Worm (Caenorhabditis elegans) whole organism, L4 larva: ENCODE results near the gene lron-1.
"Not testable (repeated sequence)": the region's sequence is repeated elsewhere in the genome, so short reads cannot be mapped to it uniquely, and the experiment has no call there.

Experiments
- D1046.2 ChIP-seq: fragments of 200-800 bp; sonication (Bioruptor generic); IDR thresholded peaks from 2 replicates; pipeline ENCODE4 v1.3.6; 2022; ENCODE audit warnings: missing genetic modification characterization, missing compliant biosample characterization
- F26F4.8 ChIP-seq: fragments of 200-800 bp; sonication (Bioruptor generic); conservative IDR thresholded peaks from 2 replicates; pipeline ENCODE4 v1.3.6; 2022; ENCODE audit warnings: missing genetic modification characterization, missing compliant biosample characterization
- F37D6.2 ChIP-seq: sonication (generic microtip); optimal IDR thresholded peaks from 2 replicates; lab custom pipeline; 2016; ENCODE audit warnings: mild to moderate bottlenecking, missing genetic modification characterization, missing compliant biosample characterization
- T20F7.1 ChIP-seq: fragments of 200-800 bp; sonication (Bioruptor generic); optimal IDR thresholded peaks from 2 replicates; lab custom pipeline; 2018; ENCODE audit warnings: mild to moderate bottlenecking, missing genetic modification characterization, missing compliant biosample characterization
- T26A8.4 ChIP-seq: fragments of 200-800 bp; sonication (Bioruptor generic); IDR thresholded peaks from 2 replicates; pipeline ENCODE4 v1.3.6; 2022; ENCODE audit warnings: missing genetic modification characterization, missing compliant biosample characterization
- Y5F2A.4 ChIP-seq: fragments of 200-800 bp; sonication (Bioruptor generic); optimal IDR thresholded peaks from 2 replicates; lab custom pipeline; 2018; ENCODE audit warnings: mild to moderate bottlenecking, missing genetic modification characterization, missing compliant biosample characterization
- Y75B8A.6 ChIP-seq: fragments of 200-800 bp; sonication (Bioruptor generic); IDR thresholded peaks from 2 replicates; pipeline ENCODE4 v1.3.6; 2022; ENCODE audit warnings: missing genetic modification reagents, missing genetic modification characterization, missing compliant biosample characterization
- ZK337.2 ChIP-seq: fragments of 200-800 bp; sonication (Bioruptor generic); IDR thresholded peaks from 2 replicates; pipeline ENCODE4 v1.3.6; 2022; ENCODE audit warnings: missing genetic modification reagents, missing genetic modification characterization, missing compliant biosample characterization
- ZK546.5 ChIP-seq, 2 experiments: sonication (generic microtip); optimal IDR thresholded peaks; 2 replicates each; lab custom pipeline; 2017; ENCODE audit warnings: missing biosample characterization in 2 of 2, missing genetic modification characterization in 2 of 2
- ama-1 ChIP-seq: fragments of 150-350 bp; optimal IDR thresholded peaks from 2 replicates; lab custom pipeline; 2014; ENCODE audit warnings: inconsistent platforms, mixed read lengths
- attf-4 ChIP-seq: sonication (generic microtip); optimal IDR thresholded peaks from 3 replicates; lab custom pipeline; 2017; ENCODE audit warnings: missing biosample characterization, missing genetic modification characterization
- ceh-32 ChIP-seq: sonication (generic microtip); optimal IDR thresholded peaks from 2 replicates; lab custom pipeline; 2016; ENCODE audit warnings: mild to moderate bottlenecking, missing genetic modification characterization, missing compliant biosample characterization; ENCODE audit not compliant: poor library complexity
- ces-1 ChIP-seq: fragments of 150-350 bp; sonication (generic microtip); optimal IDR thresholded peaks from 4 replicates; lab custom pipeline; 2014; ENCODE audit warnings: missing biosample characterization, missing genetic modification reagents, missing genetic modification characterization
- cey-2 ChIP-seq: sonication (generic microtip); optimal IDR thresholded peaks from 3 replicates; lab custom pipeline; 2017; ENCODE audit warnings: missing genetic modification characterization, mild to moderate bottlenecking, missing compliant biosample characterization, antibody characterized with exemption, borderline replicate concordance; ENCODE audit not compliant: insufficient read depth
- dmd-6 ChIP-seq: fragments of 200-800 bp; sonication (Bioruptor generic); IDR thresholded peaks from 2 replicates; pipeline ENCODE4 v1.3.6; 2022; ENCODE audit warnings: missing genetic modification reagents, missing genetic modification characterization, missing compliant biosample characterization
- dmd-9 ChIP-seq: fragments of 200-800 bp; sonication (Bioruptor generic); IDR thresholded peaks from 2 replicates; pipeline ENCODE4 v1.3.6; 2022; ENCODE audit warnings: missing genetic modification reagents, missing genetic modification characterization, missing compliant biosample characterization
- dve-1 ChIP-seq: sonication (generic microtip); optimal IDR thresholded peaks from 2 replicates; lab custom pipeline; 2017; ENCODE audit warnings: antibody characterized with exemption, mild to moderate bottlenecking, missing genetic modification characterization, missing compliant biosample characterization; ENCODE audit not compliant: insufficient read depth
- egl-27 ChIP-seq: sonication (generic microtip); optimal IDR thresholded peaks from 3 replicates; lab custom pipeline; 2017; ENCODE audit warnings: missing biosample characterization, missing genetic modification reagents, missing genetic modification characterization
- lin-15B ChIP-seq: fragments of 150-350 bp; sonication (generic microtip); optimal IDR thresholded peaks from 3 replicates; lab custom pipeline; 2014; ENCODE audit warnings: missing biosample characterization, missing genetic modification characterization
- lin-38 ChIP-seq: fragments of 200-800 bp; sonication (Bioruptor generic); IDR thresholded peaks from 2 replicates; pipeline ENCODE4 v1.3.6; 2022; ENCODE audit warnings: missing genetic modification reagents, missing genetic modification characterization, missing compliant biosample characterization
- lin-39 ChIP-seq: fragments of 150-350 bp; optimal IDR thresholded peaks from 2 replicates; lab custom pipeline; 2014; ENCODE audit warnings: missing biosample characterization, missing genetic modification reagents, missing genetic modification characterization
- madf-5 ChIP-seq, 2 experiments: fragments of 200-800 bp; sonication (Bioruptor generic); IDR thresholded peaks; 2 replicates each; pipeline ENCODE4 v1.3.6; 2022; ENCODE audit warnings: missing compliant biosample characterization in 2 of 2, missing genetic modification characterization in 2 of 2
- mxl-2 ChIP-seq: fragments of 200-800 bp; sonication (Bioruptor generic); conservative IDR thresholded peaks from 2 replicates; pipeline ENCODE4 v1.3.6; 2022; ENCODE audit warnings: missing genetic modification reagents, missing genetic modification characterization, missing compliant biosample characterization
- nhr-10 ChIP-seq: fragments of 150-350 bp; optimal IDR thresholded peaks from 2 replicates; lab custom pipeline; 2014; ENCODE audit warnings: missing biosample characterization, missing genetic modification characterization
- nhr-237 ChIP-seq: sonication (generic microtip); optimal IDR thresholded peaks from 2 replicates; lab custom pipeline; 2017; ENCODE audit warnings: missing biosample characterization, missing genetic modification characterization
- nhr-25 ChIP-seq: sonication (generic microtip); optimal IDR thresholded peaks from 2 replicates; lab custom pipeline; 2017; ENCODE audit warnings: missing genetic modification characterization, mild to moderate bottlenecking, missing compliant biosample characterization, antibody characterized with exemption, moderate library complexity, borderline replicate concordance; ENCODE audit not compliant: insufficient read depth
- nhr-28 ChIP-seq: fragments of 150-350 bp; optimal IDR thresholded peaks from 2 replicates; lab custom pipeline; 2014; ENCODE audit warnings: missing biosample characterization, missing genetic modification characterization
- nhr-41 ChIP-seq: fragments of 200-800 bp; sonication (Bioruptor generic); IDR thresholded peaks from 2 replicates; pipeline ENCODE4 v1.3.6; 2022; ENCODE audit warnings: missing genetic modification reagents, missing genetic modification characterization, missing compliant biosample characterization
- nhr-48 ChIP-seq: sonication (generic microtip); optimal IDR thresholded peaks from 2 replicates; lab custom pipeline; 2016; ENCODE audit warnings: mild to moderate bottlenecking, missing genetic modification characterization, missing compliant biosample characterization
- nhr-76 ChIP-seq: fragments of 150-350 bp; optimal IDR thresholded peaks from 2 replicates; lab custom pipeline; 2014; ENCODE audit warnings: missing biosample characterization, missing genetic modification characterization
- pha-4 ChIP-seq, 2 experiments: fragments of 150-350 bp in 1 of 2; fragments of 200-800 bp in 1 of 2; sonication (Bioruptor generic) in 1 of 2; IDR thresholded peaks in 1 of 2; optimal IDR thresholded peaks in 1 of 2; 2 replicates each; pipeline versions ENCODE4 v1.3.6 to Lab custom; 2014 to 2022; ENCODE audit warnings: missing genetic modification characterization in 2 of 2, missing genetic modification reagents in 2 of 2, missing biosample characterization in 1 of 2, missing compliant biosample characterization in 1 of 2
- pqm-1 ChIP-seq: sonication (generic microtip); optimal IDR thresholded peaks from 2 replicates; lab custom pipeline; 2017; ENCODE audit warnings: missing biosample characterization, missing genetic modification characterization
- rbr-2 ChIP-seq: sonication (generic microtip); optimal IDR thresholded peaks from 2 replicates; lab custom pipeline; 2016; ENCODE audit warnings: missing genotype, missing genetic modification characterization, missing compliant biosample characterization
- set-16 ChIP-seq: fragments of 200-800 bp; sonication (Bioruptor generic); IDR thresholded peaks from 2 replicates; pipeline ENCODE4 v1.3.6; 2022; ENCODE audit warnings: missing genetic modification reagents, missing genetic modification characterization, missing compliant biosample characterization
- snpc-1.2 ChIP-seq: fragments of 200-800 bp; sonication (Bioruptor generic); IDR thresholded peaks from 2 replicates; pipeline ENCODE4 v1.3.6; 2022; ENCODE audit warnings: missing genetic modification reagents, missing genetic modification characterization, missing compliant biosample characterization
- spr-1 ChIP-seq: sonication (generic microtip); optimal IDR thresholded peaks from 2 replicates; lab custom pipeline; 2016; ENCODE audit warnings: mild to moderate bottlenecking, missing genetic modification characterization, missing compliant biosample characterization
- spr-3 ChIP-seq: fragments of 200-800 bp; sonication (Bioruptor generic); optimal IDR thresholded peaks from 2 replicates; lab custom pipeline; 2018; ENCODE audit warnings: mild to moderate bottlenecking, missing genetic modification characterization, missing compliant biosample characterization
- tag-97 ChIP-seq: fragments of 200-800 bp; sonication (Bioruptor generic); IDR thresholded peaks from 2 replicates; pipeline ENCODE4 v1.3.6; 2022; ENCODE audit warnings: missing genetic modification characterization, missing compliant biosample characterization
- unc-130 ChIP-seq: sonication (generic microtip); optimal IDR thresholded peaks from 2 replicates; lab custom pipeline; 2016; ENCODE audit warnings: missing genetic modification reagents, missing genetic modification characterization, missing compliant biosample characterization
- vab-7 ChIP-seq: fragments of 200-800 bp; sonication (Bioruptor generic); IDR thresholded peaks from 2 replicates; pipeline ENCODE4 v1.3.6; 2022; ENCODE audit warnings: missing genetic modification reagents, missing genetic modification characterization, missing compliant biosample characterization
- zip-2 ChIP-seq: fragments of 150-350 bp; optimal IDR thresholded peaks from 2 replicates; lab custom pipeline; 2014; ENCODE audit warnings: missing biosample characterization, missing genetic modification characterization
- ztf-11 ChIP-seq: fragments of 150-350 bp; optimal IDR thresholded peaks from 2 replicates; lab custom pipeline; 2014; ENCODE audit warnings: missing biosample characterization, missing genetic modification characterization

Gene lron-1

ce11 chrX:14572419-14572818 lies at the start of gene lron-1:
Gene lron-1 (plus strand): TSS chrX:14572719.
- no peak for TF ChIP-seq madf-5 (GFP tag; IDR thresholded peaks at IDR 0.05; lab: Robert Waterston, UW)
- no peak for TF ChIP-seq zip-2 (tag; lab: Kevin White, UChicago)
- no peak for TF ChIP-seq pha-4 (GFP tag; IDR thresholded peaks at IDR 0.05; lab: Robert Waterston, UW)
- peak; percentile 5 for TF ChIP-seq pha-4 (tag; optimal IDR thresholded peaks at IDR 0.05; lab: Kevin White, UChicago)
- no peak for TF ChIP-seq nhr-76 (tag; lab: Kevin White, UChicago)
- no peak for TF ChIP-seq lin-39 (tag; lab: Kevin White, UChicago)
- TF ChIP-seq, all 104 proteins: peak for 1

ce11 chrX:14523275-14523674 lies 49.2 kb upstream of the lron-1 start, which contains the start of gene nspc-16:
Gene nspc-16 (plus strand): TSS chrX:14523575.
- TF ChIP-seq set-16 (GFP tag; lab: Robert Waterston, UW) (no peak), spr-1 (tag; lab: Kevin White, UChicago) (no peak), rbr-2 (tag; lab: Kevin White, UChicago) (no peak), lin-38 (GFP tag; lab: Robert Waterston, UW) (no peak), lin-15B (no peak)

ce11 chrX:14525081-14525324 lies 47.5 kb upstream of the lron-1 start, which contains the start of gene nspc-17:
Gene nspc-17 (minus strand): TSS chrX:14525181.
- TF ChIP-seq Y75B8A.6; nhr-237 (tag; lab: Kevin White, UChicago); rbr-2 (tag; lab: Kevin White, UChicago): not testable (repeated sequence)
- TF ChIP-seq, all 104 proteins: peak for 0; not testable (repeated sequence) for 104

ce11 chrX:14525325-14526305 lies 46.9 kb upstream of the lron-1 start:
- peak; percentile 97 for TF ChIP-seq Y5F2A.4 (GFP tag; lab: Kevin White, UChicago)
- peak; percentile 91 for TF ChIP-seq ztf-11
- TF ChIP-seq F37D6.2: peak; percentile 99
- TF ChIP-seq nhr-28: peak; percentile 88
- TF ChIP-seq pqm-1 (tag; lab: Kevin White, UChicago): peak; percentile 67
- TF ChIP-seq T26A8.4 (GFP tag; lab: Robert Waterston, UW): peak; percentile 100
- peak; percentile 97 for TF ChIP-seq nhr-48 (tag; lab: Kevin White, UChicago)
- peak; percentile 62 for TF ChIP-seq mxl-2 (GFP tag; lab: Robert Waterston, UW)
- TF ChIP-seq D1046.2 (GFP tag; lab: Robert Waterston, UW): peak; percentile 95
- peak; percentile 92 for TF ChIP-seq ceh-32 (tag; lab: Kevin White, UChicago)
- 0 out of 2 replicates have a peak, but pooled peaks have one; percentile 49 for TF ChIP-seq tag-97 (GFP tag; lab: Robert Waterston, UW)
- TF ChIP-seq ama-1: no peak
- TF ChIP-seq madf-5 (GFP tag; IDR thresholded peaks at IDR 0.05; lab: Robert Waterston, UW): peak; percentile 78 to 98
- TF ChIP-seq dmd-9: peak; percentile 93
- peak; percentile 97 for TF ChIP-seq nhr-25 (tag; lab: Kevin White, UChicago)
- peak; percentile 100 for TF ChIP-seq dve-1 (tag; lab: Kevin White, UChicago)
- TF ChIP-seq snpc-1.2 (GFP tag; lab: Robert Waterston, UW): peak; percentile 41; the same call in 1 of the 2 replicates
- TF ChIP-seq nhr-41: peak; percentile 73; the same call in 1 of the 2 replicates
- peak; percentile 92 for TF ChIP-seq ZK337.2 (GFP tag; lab: Robert Waterston, UW)
- TF ChIP-seq F26F4.8 (GFP tag; lab: Robert Waterston, UW): no peak
- peak; percentile 99 for TF ChIP-seq nhr-10 (tag; lab: Kevin White, UChicago)
- TF ChIP-seq attf-4: peak; percentile 81
- peak; percentile 93 for TF ChIP-seq T20F7.1 (GFP tag; lab: Kevin White, UChicago)
- TF ChIP-seq unc-130 (GFP tag; lab: Kevin White, UChicago): no peak
- peak; percentile 33 for TF ChIP-seq cey-2
- peak; percentile 39 to 81 for TF ChIP-seq ZK546.5 (tag; optimal IDR thresholded peaks at IDR 0.05; lab: Kevin White, UChicago)
- TF ChIP-seq vab-7 (GFP tag; lab: Robert Waterston, UW): peak; percentile 98
- peak; percentile 96 for TF ChIP-seq ces-1 (GFP tag; lab: Kevin White, UChicago)
- peak; percentile 98 for TF ChIP-seq spr-3
- TF ChIP-seq egl-27: no peak
- TF ChIP-seq dmd-6 (GFP tag; lab: Robert Waterston, UW): peak; percentile 98
